Worm (Caenorhabditis elegans) whole organism, midembryonic: ENCODE measurements around the gene F02A9.7.

ENCODE experiments used
- cog-1 ChIP-seq: sonication (generic microtip); optimal IDR thresholded peaks from 2 replicates; lab custom pipeline; 2016; ENCODE audit warnings: missing genetic modification characterization, missing compliant biosample characterization
- klf-2 ChIP-seq: fragments of 200-800 bp; sonication (Bioruptor generic); conservative IDR thresholded peaks from 2 replicates; pipeline ENCODE4 v1.3.6; 2022; ENCODE audit warnings: missing genetic modification reagents, missing genetic modification characterization, missing compliant biosample characterization
- med-1 ChIP-seq: sonication (generic microtip); optimal IDR thresholded peaks from 2 replicates; lab custom pipeline; 2017; ENCODE audit warnings: missing genetic modification characterization, mild to moderate bottlenecking, missing compliant biosample characterization, antibody characterized with exemption, missing genetic modification reagents; ENCODE audit not compliant: insufficient read depth

ce11 chrIII:9043200-9043599, 32.2 kb downstream of the F02A9.7 start, which contains the start of gene nac-2:
- TF ChIP-seq klf-2: no peak
- TF ChIP-seq med-1 (GFP tag; lab: Kevin White, UChicago): no peak
- TF ChIP-seq cog-1: no peak
